Worm (Caenorhabditis elegans): Measurements from ENCODE around the gene F42A6.1.
"Not testable (repeated sequence)": the region's sequence is repeated elsewhere in the genome, so short reads cannot be mapped to it uniquely, and the experiment has no call there.

F42A6.1 gene

DNA sequence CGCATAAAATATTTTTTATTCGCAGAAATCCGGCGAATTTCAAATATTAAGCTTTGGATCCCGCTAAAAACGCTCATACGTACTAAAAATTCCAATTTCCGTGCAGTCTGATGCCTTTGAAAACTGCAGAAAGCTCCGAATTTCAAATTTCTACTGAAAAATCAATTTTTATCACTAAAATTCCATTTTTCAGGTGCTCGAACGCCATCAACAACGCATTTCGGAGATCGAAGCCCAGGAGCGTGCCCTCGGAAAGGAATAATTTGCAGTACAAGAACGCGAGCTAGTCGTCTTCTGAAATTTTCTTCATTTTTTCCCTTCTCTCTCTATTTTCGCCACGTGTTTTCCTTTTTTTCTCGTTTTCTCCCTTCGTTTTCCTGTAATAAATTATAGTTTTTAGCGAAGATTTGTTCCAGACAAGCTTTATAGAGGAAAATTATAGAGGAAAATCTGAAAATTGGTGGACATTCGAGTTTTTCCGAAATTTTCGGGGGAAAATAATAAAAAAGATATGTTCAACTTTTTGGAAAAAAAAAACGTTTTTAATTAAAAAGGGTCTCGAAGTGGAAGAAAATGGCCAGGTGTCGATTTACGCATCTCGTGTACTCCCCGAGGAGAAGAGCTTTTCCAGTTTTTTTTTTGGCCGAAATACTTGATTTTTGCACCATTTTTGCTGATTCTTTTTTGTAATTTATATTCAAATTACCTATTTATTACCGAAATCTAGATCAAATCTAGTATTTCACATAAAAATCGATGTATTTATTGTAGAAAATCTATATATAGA lies 31.8 kb downstream of the F42A6.1 start:
- TF ChIP-seq nhr-10 (tag; optimal IDR thresholded peaks at IDR 0.05): no peak
- TF ChIP-seq ama-1 (optimal IDR thresholded peaks at IDR 0.05): peak; percentile 53
- peak in 1 of 2 experiments; percentile 6 for TF ChIP-seq lsy-2 (tag; optimal IDR thresholded peaks at IDR 0.05)
- TF ChIP-seq crh-2 (tag; optimal IDR thresholded peaks at IDR 0.05): peak; percentile 9

DNA sequence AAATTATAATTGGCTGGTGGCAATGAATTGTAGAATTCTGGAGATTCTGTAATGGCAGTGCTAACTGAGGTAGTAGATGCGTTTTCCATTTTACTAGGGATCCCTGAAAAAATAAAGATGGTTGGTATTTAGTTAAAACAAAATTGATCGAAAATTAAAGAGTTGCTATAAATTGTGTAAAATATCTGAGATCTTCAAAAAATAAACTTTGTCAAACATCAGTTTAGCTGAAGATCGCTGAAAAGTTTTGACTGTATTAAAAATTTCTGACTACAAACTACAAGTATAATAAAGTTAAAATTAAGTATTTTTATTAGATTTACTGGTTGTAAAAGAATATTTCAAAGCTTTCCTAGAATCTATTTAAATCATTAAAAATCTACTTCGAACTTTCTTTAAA lies 35.1 kb downstream of the F42A6.1 start, which contains the start of gene B0546.5:
Gene B0546.5 (minus strand): TSS at position 101 of the 400 bp plus-strand sequence.
- TF ChIP-seq nhr-25, ceh-82, nhr-21 (tag; optimal IDR thresholded peaks at IDR 0.05): not testable (repeated sequence)

DNA sequence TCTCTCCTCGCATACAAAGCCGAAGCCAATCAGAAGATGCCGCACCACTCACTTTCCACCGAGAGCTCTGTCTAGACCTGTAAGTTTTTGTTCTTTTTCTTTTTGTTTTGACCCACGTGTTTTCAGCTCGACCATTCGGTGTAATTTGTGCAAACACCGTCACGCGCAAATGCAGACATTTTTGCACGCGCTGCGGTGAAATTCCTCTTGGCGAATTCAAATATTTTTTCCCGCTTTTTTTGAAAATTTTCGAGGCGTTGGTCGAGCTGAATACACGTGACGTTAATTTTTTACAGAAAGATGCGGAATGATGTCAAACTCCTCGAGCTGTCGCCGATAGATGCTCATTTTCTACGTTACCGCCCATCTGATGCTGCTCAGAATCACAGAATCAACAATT lies 39.2 kb downstream of the F42A6.1 start, which contains the start of gene C04C3.4:
Gene C04C3.4 (plus strand): TSS at position 301 of the 400 bp plus-strand sequence.
- not testable (repeated sequence) for TF ChIP-seq F13H6.1 (tag; optimal IDR thresholded peaks at IDR 0.05); ama-1 (optimal IDR thresholded peaks at IDR 0.05); zag-1 (tag; optimal IDR thresholded peaks at IDR 0.05)

DNA sequence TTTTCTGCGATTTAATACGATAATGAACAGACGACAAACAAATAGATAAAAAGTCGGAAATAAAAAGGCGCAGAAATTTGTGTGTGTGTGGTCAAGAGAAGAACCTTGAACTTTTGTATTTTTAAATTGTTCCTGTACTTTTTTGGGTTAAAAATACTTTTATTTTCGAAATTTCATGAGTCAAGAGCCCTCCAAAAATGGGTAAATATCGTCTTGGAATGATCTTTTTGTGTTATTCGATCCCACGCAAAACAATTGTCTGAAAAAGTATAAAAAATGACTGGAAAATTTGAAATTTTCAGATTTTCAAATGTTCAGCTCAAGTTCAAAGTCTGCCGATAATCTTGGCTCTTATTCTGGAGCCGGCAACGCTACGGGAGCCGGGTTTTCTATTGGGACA lies 40.7 kb downstream of the F42A6.1 start, which contains the start of gene C04C3.14:
Gene C04C3.14 (plus strand): TSS at position 301 of the 400 bp plus-strand sequence.
- TF ChIP-seq ztf-11 (tag; optimal IDR thresholded peaks at IDR 0.05) (no peak), ama-1 (optimal IDR thresholded peaks at IDR 0.05) (no peak), sma-9 (GFP tag; optimal IDR thresholded peaks at IDR 0.05) (no peak), sma-9 (tag; optimal IDR thresholded peaks at IDR 0.05) (no peak), lin-39 (tag; optimal IDR thresholded peaks at IDR 0.05) (no peak), ztf-1 (GFP tag; conservative IDR thresholded peaks at IDR 0.05) (no peak), ceh-16 (tag; optimal IDR thresholded peaks at IDR 0.05) (no peak)

DNA sequence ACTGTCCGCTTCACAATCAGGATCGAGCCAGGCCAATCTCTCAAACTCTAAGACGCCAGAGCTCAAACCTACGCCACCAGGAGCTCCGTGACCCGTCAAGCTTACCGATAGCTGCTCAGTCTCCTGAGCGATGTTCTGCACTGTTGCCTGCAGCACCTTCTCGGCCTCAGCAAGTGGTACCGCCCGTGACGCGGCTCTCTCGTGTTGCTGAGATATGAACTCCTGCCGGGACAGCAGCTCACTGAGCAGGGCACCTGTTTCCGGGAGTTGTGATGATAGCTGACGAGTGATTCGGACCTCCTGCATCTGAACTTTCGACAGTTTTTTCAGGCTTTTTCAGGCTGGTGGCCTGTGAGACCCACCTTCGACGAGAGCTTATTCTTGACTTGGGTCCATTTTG lies 43.2 kb downstream of the F42A6.1 start:
- TF ChIP-seq crh-2 (tag; optimal IDR thresholded peaks at IDR 0.05) (no peak), ceh-82 (tag; optimal IDR thresholded peaks at IDR 0.05) (no peak), mab-5 (tag; optimal IDR thresholded peaks at IDR 0.05) (no peak), zag-1 (tag; optimal IDR thresholded peaks at IDR 0.05) (no peak), F13H6.1 (tag; optimal IDR thresholded peaks at IDR 0.05) (no peak), mdl-1 (tag; optimal IDR thresholded peaks at IDR 0.05) (no peak), nhr-237 (tag; optimal IDR thresholded peaks at IDR 0.05) (no peak), C34F6.9 (tag; optimal IDR thresholded peaks at IDR 0.05) (no peak), lin-13 (GFP tag; optimal IDR thresholded peaks at IDR 0.05) (no peak), unc-39 (tag; optimal IDR thresholded peaks at IDR 0.05) (no peak), egl-27 (tag; optimal IDR thresholded peaks at IDR 0.05) (no peak), Y55F3AM.14 (GFP tag; optimal IDR thresholded peaks at IDR 0.05) (no peak), ztf-1 (GFP tag; conservative IDR thresholded peaks at IDR 0.05) (no peak), nhr-77 (tag; optimal IDR thresholded peaks at IDR 0.05) (no peak), sma-3 (GFP tag; optimal IDR thresholded peaks at IDR 0.05) (no peak), elt-1 (tag; optimal IDR thresholded peaks at IDR 0.05) (no peak), unc-55 (GFP tag; optimal IDR thresholded peaks at IDR 0.05) (no peak), aly-2 (tag; optimal IDR thresholded peaks at IDR 0.05) (no peak), mbf-1 (tag; optimal IDR thresholded peaks at IDR 0.05) (no peak), nhr-129 (tag; optimal IDR thresholded peaks at IDR 0.05) (no peak)

DNA sequence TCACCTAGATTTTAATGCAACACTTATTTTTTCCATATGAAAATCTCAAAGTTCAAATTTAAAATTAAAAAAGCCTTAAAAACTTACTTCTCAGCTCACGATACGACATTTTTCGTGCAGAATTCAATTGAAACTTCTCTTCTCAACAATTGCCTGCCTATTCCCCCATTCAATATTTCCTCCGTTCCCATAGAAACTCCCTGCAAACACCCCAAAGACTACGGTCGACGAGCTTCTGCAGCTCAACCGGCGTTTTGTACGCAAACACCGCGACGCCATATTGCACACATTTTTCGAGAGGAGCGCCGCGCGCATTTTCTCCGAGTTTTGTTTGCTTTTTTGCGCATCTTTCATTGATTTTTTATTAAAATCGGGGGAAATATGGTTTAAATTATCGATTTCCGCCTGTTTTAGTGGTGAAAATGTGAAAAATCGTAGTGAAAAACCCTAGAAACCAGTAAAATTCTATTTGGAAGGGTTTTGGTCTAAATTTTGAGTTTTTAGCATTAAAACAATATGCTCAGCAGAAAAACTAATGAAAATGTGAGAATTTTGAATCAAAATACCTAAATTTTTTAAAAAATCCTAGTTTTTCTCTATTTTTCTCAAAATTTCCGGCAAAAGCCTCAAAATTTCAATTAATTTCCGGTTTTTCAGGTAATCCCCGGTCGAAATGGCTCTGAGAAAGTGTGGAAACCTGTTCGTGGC lies 44.3 kb downstream of the F42A6.1 start, which contains the start of the genes dyf-3 and pdhb-1:
Gene dyf-3 (minus strand): TSS at position 217 of the 708 bp plus-strand sequence.
Gene pdhb-1 (plus strand): TSS at position 658 of the 708 bp plus-strand sequence.
- TF ChIP-seq unc-55 (GFP tag; optimal IDR thresholded peaks at IDR 0.05): peak; percentile 46
- TF ChIP-seq lsy-2 (tag; optimal IDR thresholded peaks at IDR 0.05): peak; percentile 78 to 95
- TF ChIP-seq lin-11 (tag; optimal IDR thresholded peaks at IDR 0.05): peak; percentile 24
- no peak for TF ChIP-seq sma-9 (GFP tag; optimal IDR thresholded peaks at IDR 0.05)
- TF ChIP-seq sma-9 (tag; optimal IDR thresholded peaks at IDR 0.05): no peak
- peak; percentile 20 for TF ChIP-seq F13H6.1 (tag; optimal IDR thresholded peaks at IDR 0.05)
- no peak for TF ChIP-seq mab-5 (tag; optimal IDR thresholded peaks at IDR 0.05)
- peak; percentile 9 for TF ChIP-seq gmeb-1 (tag; optimal IDR thresholded peaks at IDR 0.05)
- TF ChIP-seq nhr-129 (tag; optimal IDR thresholded peaks at IDR 0.05): peak; percentile 19

Measured in whole organism, L2 larva.